Fruit fly (Drosophila melanogaster) whole organism, embryonic: ENCODE measurements around the gene Megf8.

Source experiments
- Atf3 ChIP-seq: fragments of 200-800 bp; sonication (Bioruptor generic); optimal IDR thresholded peaks from 3 replicates; lab custom pipeline; 2016; ENCODE audit warnings: missing biosample characterization, missing genetic modification characterization
- Bgb ChIP-seq: fragments of 200-800 bp; sonication (Bioruptor generic); IDR thresholded peaks from 2 replicates; pipeline ENCODE4 v1.3.6; 2022; ENCODE audit warnings: missing biosample characterization, missing genetic modification characterization; ENCODE audit not compliant: partially characterized antibody
- CG10543 ChIP-seq: fragments of 200-800 bp; sonication (Bioruptor generic); optimal IDR thresholded peaks from 3 replicates; lab custom pipeline; 2017; ENCODE audit warnings: missing biosample characterization, mild to moderate bottlenecking, missing genetic modification characterization, moderate library complexity
- CG10654 ChIP-seq: fragments of 200-800 bp; sonication (Bioruptor generic); optimal IDR thresholded peaks from 2 replicates; lab custom pipeline; 2016; ENCODE audit warnings: missing biosample characterization, missing genetic modification characterization
- CG10979 ChIP-seq: fragments of 200-800 bp; sonication (Bioruptor generic); optimal IDR thresholded peaks from 2 replicates; lab custom pipeline; 2018; ENCODE audit warnings: missing biosample characterization, mild to moderate bottlenecking, missing genetic modification characterization, moderate library complexity
- CG12769 ChIP-seq: fragments of 200-800 bp; sonication (Bioruptor generic); optimal IDR thresholded peaks from 2 replicates; lab custom pipeline; 2019; ENCODE audit warnings: missing biosample characterization, mild to moderate bottlenecking, missing genetic modification characterization, moderate library complexity
- CG14050 ChIP-seq: fragments of 200-800 bp; sonication (Bioruptor generic); IDR thresholded peaks from 3 replicates; pipeline ENCODE4 v1.3.6; 2022; ENCODE audit warnings: missing biosample characterization, missing genetic modification characterization
- CG14860 ChIP-seq: fragments of 200-800 bp; sonication (Bioruptor generic); IDR thresholded peaks from 3 replicates; pipeline ENCODE4 v1.3.6; 2022; ENCODE audit warnings: missing biosample characterization, missing genetic modification characterization; ENCODE audit not compliant: partially characterized antibody
- CG15479 ChIP-seq: fragments of 200-800 bp; sonication (Bioruptor generic); optimal IDR thresholded peaks from 3 replicates; lab custom pipeline; 2019; ENCODE audit warnings: missing biosample characterization, mild to moderate bottlenecking, missing genetic modification characterization, moderate library complexity
- CG16815 ChIP-seq: fragments of 200-800 bp; sonication (Bioruptor generic); optimal IDR thresholded peaks from 3 replicates; lab custom pipeline; 2017; ENCODE audit warnings: missing biosample characterization, mild to moderate bottlenecking, missing genetic modification characterization
- CG17186 ChIP-seq: fragments of 200-800 bp; sonication (Bioruptor generic); optimal IDR thresholded peaks from 3 replicates; lab custom pipeline; 2017; ENCODE audit warnings: missing biosample characterization, missing genetic modification reagents, missing genetic modification characterization
- CG17359 ChIP-seq: fragments of 200-800 bp; sonication (Bioruptor generic); optimal IDR thresholded peaks from 3 replicates; lab custom pipeline; 2018; ENCODE audit warnings: missing biosample characterization, mild to moderate bottlenecking, missing genetic modification characterization, moderate library complexity
- CG17568 ChIP-seq: fragments of 200-800 bp; sonication (Bioruptor generic); optimal IDR thresholded peaks from 2 replicates; lab custom pipeline; 2018; ENCODE audit warnings: missing biosample characterization, mild to moderate bottlenecking, missing genetic modification characterization, moderate library complexity
- CG2199 ChIP-seq: fragments of 200-800 bp; sonication (Bioruptor generic); IDR thresholded peaks from 3 replicates; pipeline ENCODE4 v1.3.6; 2022; ENCODE audit warnings: missing biosample characterization, missing genetic modification characterization
- CG2712 ChIP-seq: fragments of 200-800 bp; optimal IDR thresholded peaks from 3 replicates; lab custom pipeline; 2019; ENCODE audit warnings: missing biosample characterization, mild to moderate bottlenecking, missing genetic modification characterization, moderate library complexity
- CG30020 ChIP-seq: fragments of 200-800 bp; optimal IDR thresholded peaks from 2 replicates; lab custom pipeline; 2019; ENCODE audit warnings: missing biosample characterization, mild to moderate bottlenecking, missing genetic modification characterization, moderate library complexity
- CG31441 ChIP-seq: fragments of 200-800 bp; sonication (Bioruptor generic); IDR thresholded peaks from 2 replicates; pipeline ENCODE4 v1.3.6; 2022; ENCODE audit warnings: missing biosample characterization, missing genetic modification characterization
- CG34376 ChIP-seq: fragments of 200-800 bp; sonication (Bioruptor generic); optimal IDR thresholded peaks from 2 replicates; lab custom pipeline; 2018; ENCODE audit warnings: missing biosample characterization, mild to moderate bottlenecking, missing genetic modification characterization
- CG4854 ChIP-seq: fragments of 200-800 bp; sonication (Bioruptor generic); optimal IDR thresholded peaks from 2 replicates; lab custom pipeline; 2016; ENCODE audit warnings: missing biosample characterization, missing genetic modification characterization, inconsistent platforms
- CG6272 ChIP-seq: fragments of 200-800 bp; sonication (Bioruptor generic); IDR thresholded peaks from 2 replicates; pipeline ENCODE4 v1.3.6; 2022; ENCODE audit warnings: missing biosample characterization, missing genetic modification characterization
- CG6683 ChIP-seq: fragments of 200-800 bp; sonication (Bioruptor generic); optimal IDR thresholded peaks from 2 replicates; lab custom pipeline; 2017; ENCODE audit warnings: missing biosample characterization, mild to moderate bottlenecking, missing genetic modification characterization, missing genetic modification reagents
- CG8089 ChIP-seq: fragments of 200-800 bp; sonication (Bioruptor generic); optimal IDR thresholded peaks from 3 replicates; lab custom pipeline; 2016; ENCODE audit warnings: missing biosample characterization, missing genetic modification characterization
- CTCF ChIP-seq: fragments of 200-800 bp; sonication (Bioruptor generic); optimal IDR thresholded peaks from 2 replicates; lab custom pipeline; 2017; ENCODE audit warnings: missing biosample characterization, mild to moderate bottlenecking, missing genetic modification characterization, moderate library complexity
- CoRest ChIP-seq: fragments of 200-800 bp; sonication (Bioruptor generic); optimal IDR thresholded peaks from 3 replicates; lab custom pipeline; 2018; ENCODE audit warnings: missing biosample characterization, mild to moderate bottlenecking, missing genetic modification characterization, moderate library complexity
- D ChIP-seq, 2 experiments: fragments of 200-800 bp in 1 of 2; fragments of >200 bp in 1 of 2; sonication (Bioruptor generic) in 1 of 2; optimal IDR thresholded peaks; 2 replicates in 1 of 2; 3 replicates in 1 of 2; lab custom pipeline; 2017; ENCODE audit warnings: mild to moderate bottlenecking in 1 of 2, missing biosample characterization in 1 of 2, missing genetic modification characterization in 1 of 2, missing genetic modification reagents in 1 of 2
- E2f2 ChIP-seq: fragments of 200-800 bp; sonication (Bioruptor generic); IDR thresholded peaks from 2 replicates; pipeline ENCODE4 v1.3.6; 2022; ENCODE audit warnings: missing biosample characterization, missing genetic modification characterization
- H15 ChIP-seq: fragments of 200-800 bp; sonication (Bioruptor generic); IDR thresholded peaks from 3 replicates; pipeline ENCODE4 v1.3.6; 2022; ENCODE audit warnings: missing biosample characterization, missing genetic modification characterization
- Hr39 ChIP-seq: fragments of >200 bp; optimal IDR thresholded peaks from 2 replicates; lab custom pipeline; 2017
- Hsf ChIP-seq: fragments of 200-800 bp; sonication (Bioruptor generic); optimal IDR thresholded peaks from 3 replicates; lab custom pipeline; 2016; ENCODE audit warnings: missing biosample characterization, missing genetic modification characterization
- Nf-YC ChIP-seq: fragments of 200-800 bp; optimal IDR thresholded peaks from 3 replicates; lab custom pipeline; 2019; ENCODE audit warnings: missing biosample characterization, mild to moderate bottlenecking, missing genetic modification characterization, moderate library complexity
- Pdp1 ChIP-seq, 2 experiments: fragments of 200-800 bp; sonication (Bioruptor generic); optimal IDR thresholded peaks; 3 replicates each; lab custom pipeline; 2016; ENCODE audit warnings: missing biosample characterization in 2 of 2, missing genetic modification characterization in 2 of 2, mild to moderate bottlenecking in 1 of 2, moderate library complexity in 1 of 2
- Xbp1 ChIP-seq: fragments of 200-800 bp; sonication (Bioruptor generic); optimal IDR thresholded peaks from 3 replicates; lab custom pipeline; 2016; ENCODE audit warnings: missing biosample characterization, mild to moderate bottlenecking, missing genetic modification characterization
- amos ChIP-seq: fragments of 200-800 bp; sonication (Bioruptor generic); IDR thresholded peaks from 2 replicates; pipeline ENCODE4 v1.3.6; 2022; ENCODE audit warnings: missing biosample characterization, missing genetic modification characterization; ENCODE audit not compliant: partially characterized antibody
- bigmax ChIP-seq: fragments of 200-800 bp; sonication (Bioruptor generic); optimal IDR thresholded peaks from 2 replicates; lab custom pipeline; 2018; ENCODE audit warnings: missing biosample characterization, mild to moderate bottlenecking, missing genetic modification characterization
- chinmo ChIP-seq: fragments of 200-800 bp; sonication (Bioruptor generic); IDR thresholded peaks from 4 replicates; pipeline ENCODE4 v1.3.6; 2022; ENCODE audit warnings: missing biosample characterization, missing genetic modification characterization; ENCODE audit not compliant: partially characterized antibody
- chm ChIP-seq: fragments of 200-800 bp; sonication (Bioruptor generic); IDR thresholded peaks from 2 replicates; pipeline ENCODE4 v1.3.6; 2022; ENCODE audit warnings: missing biosample characterization, missing genetic modification characterization
- eyg ChIP-seq: fragments of 200-800 bp; sonication (Bioruptor generic); optimal IDR thresholded peaks from 3 replicates; lab custom pipeline; 2016; ENCODE audit warnings: missing biosample characterization, missing genetic modification characterization
- ham ChIP-seq: fragments of 200-800 bp; sonication (Bioruptor generic); IDR thresholded peaks from 2 replicates; pipeline ENCODE4 v1.3.6; 2022; ENCODE audit warnings: missing biosample characterization, missing genetic modification characterization
- kah ChIP-seq: fragments of 200-800 bp; sonication (Bioruptor generic); optimal IDR thresholded peaks from 2 replicates; lab custom pipeline; 2018; ENCODE audit warnings: missing biosample characterization, mild to moderate bottlenecking, missing genetic modification characterization
- lilli ChIP-seq: fragments of 200-800 bp; sonication (Bioruptor generic); optimal IDR thresholded peaks from 3 replicates; lab custom pipeline; 2016; ENCODE audit warnings: missing biosample characterization, missing genetic modification characterization
- pho ChIP-seq: fragments of 200-800 bp; sonication (Bioruptor generic); optimal IDR thresholded peaks from 2 replicates; lab custom pipeline; 2016; ENCODE audit warnings: missing biosample characterization, missing genetic modification characterization
- row ChIP-seq: fragments of 200-800 bp; sonication (Bioruptor generic); IDR thresholded peaks from 3 replicates; pipeline ENCODE4 v1.3.6; 2022; ENCODE audit warnings: missing biosample characterization, missing genetic modification characterization
- sens ChIP-seq: fragments of 200-800 bp; sonication (Bioruptor generic); peaks from one replicate; lab custom pipeline; 2016; ENCODE audit warnings: missing biosample characterization, missing genetic modification characterization
- sug ChIP-seq: fragments of 200-800 bp; optimal IDR thresholded peaks from 2 replicates; lab custom pipeline; 2019; ENCODE audit warnings: missing biosample characterization, mild to moderate bottlenecking, missing genetic modification characterization, moderate library complexity
- trem ChIP-seq: fragments of 200-800 bp; optimal IDR thresholded peaks from 3 replicates; lab custom pipeline; 2019; ENCODE audit warnings: missing biosample characterization, mild to moderate bottlenecking, missing genetic modification characterization, moderate library complexity
- wor ChIP-seq: fragments of 200-800 bp; sonication (Bioruptor generic); IDR thresholded peaks from 2 replicates; pipeline ENCODE4 v1.3.6; 2022; ENCODE audit warnings: missing biosample characterization, missing genetic modification characterization
- zfh2 ChIP-seq: fragments of 200-800 bp; sonication (Bioruptor generic); optimal IDR thresholded peaks from 2 replicates; lab custom pipeline; 2016; ENCODE audit warnings: missing biosample characterization, missing genetic modification characterization

The Megf8 gene

dm6 chr2L:8012551-8012950 is 30.7 kb upstream of the Megf8 start (continued):
- no peak for TF ChIP-seq CG6683 (GFP tag; lab: Kevin White, UChicago)
- 0 out of 3 replicates have a peak, but pooled peaks have one; percentile 61 for TF ChIP-seq CG2199
- no peak for TF ChIP-seq CG17568 (GFP tag; lab: Kevin White, UChicago)
- TF ChIP-seq Pdp1 (GFP tag; optimal IDR thresholded peaks at IDR 0.05; lab: Kevin White, UChicago): peak in 1 of 2 experiments; percentile 8
- no peak for TF ChIP-seq CG4854 (GFP tag; lab: Kevin White, UChicago)
- TF ChIP-seq chm: 0 out of 2 replicates have a peak, but pooled peaks have one; percentile 31
- TF ChIP-seq CG12769 (tag; lab: Kevin White, UChicago): peak; percentile 1
- TF ChIP-seq wor (GFP tag; lab: Robert Waterston, UW): no peak
- peak; percentile 49 for TF ChIP-seq sens (GFP tag; lab: Kevin White, UChicago)

DNA sequence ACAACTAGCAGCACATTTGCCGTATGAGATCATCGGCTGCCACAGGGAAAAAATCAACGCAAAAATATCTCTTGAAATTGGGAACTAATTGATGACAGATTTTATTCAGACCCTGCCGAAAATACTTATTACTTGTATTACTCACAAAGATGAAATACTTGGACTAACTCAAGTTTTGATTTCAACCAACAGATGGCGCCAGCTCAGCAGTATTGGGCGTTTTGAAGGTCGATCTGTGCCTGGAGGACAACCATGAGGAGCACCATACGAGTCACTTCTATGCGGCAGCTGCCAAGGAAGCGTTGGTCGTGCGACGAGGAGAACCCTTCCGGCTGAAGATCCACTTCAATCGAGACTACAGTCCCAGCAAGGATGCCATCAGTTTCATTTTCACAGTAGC is 18.9 kb upstream of the Megf8 start:
- no peak for TF ChIP-seq CG2712 (tag; lab: Kevin White, UChicago)
- no peak for TF ChIP-seq ham
- no peak for TF ChIP-seq sug (tag; lab: Kevin White, UChicago)
- TF ChIP-seq sens (GFP tag; lab: Kevin White, UChicago): peak; percentile 1
- TF ChIP-seq CG16815 (GFP tag; lab: Kevin White, UChicago): no peak
- 0 out of 3 replicates have a peak, but pooled peaks have one; percentile 50 for TF ChIP-seq CG2199
- peak; percentile 47 for TF ChIP-seq CG10979 (tag; lab: Kevin White, UChicago)
- TF ChIP-seq CTCF: peak; percentile 83
- TF ChIP-seq Hsf (GFP tag; lab: Kevin White, UChicago): no peak
- TF ChIP-seq CG14050: no peak
- TF ChIP-seq kah (GFP tag; lab: Kevin White, UChicago): no peak
- TF ChIP-seq chinmo: 0 out of 4 replicates have a peak, but pooled peaks have one; percentile 1

- TF ChIP-seq CG31441 (no peak), Bgb (GFP tag; lab: Robert Waterston, UW) (peak; percentile 63), Nf-YC (tag; lab: Kevin White, UChicago) (peak; percentile 17), sens (GFP tag; lab: Kevin White, UChicago) (peak; percentile 25), CG8089 (no peak), bigmax (GFP tag; lab: Kevin White, UChicago) (no peak), CG10654 (GFP tag; lab: Kevin White, UChicago) (no peak), CoRest (tag; lab: Kevin White, UChicago) (peak; percentile 9), Hr39 (lab: Kevin White, UChicago) (no peak), amos (peak; percentile 60; the same call in 1 of the 2 replicates), zfh2 (GFP tag; lab: Kevin White, UChicago) (no peak), E2f2 (GFP tag; lab: Robert Waterston, UW) (peak; percentile 68), CG10543 (no peak), Xbp1 (GFP tag; lab: Kevin White, UChicago) (peak; percentile 89), CG15479 (GFP tag; lab: Kevin White, UChicago) (peak; percentile 47), D (optimal IDR thresholded peaks at IDR 0.05; lab: Kevin White, UChicago) (peak; percentile 42), D (GFP tag; optimal IDR thresholded peaks at IDR 0.05; lab: Kevin White, UChicago) (no peak), pho (GFP tag; lab: Kevin White, UChicago) (no peak), CG17186 (GFP tag; lab: Kevin White, UChicago) (peak; percentile 34), CG14860 (GFP tag; lab: Robert Waterston, UW) (no peak; the same call in 2 of the 3 replicates), lilli (GFP tag; lab: Kevin White, UChicago) (no peak), kah (GFP tag; lab: Kevin White, UChicago) (no peak), row (0 out of 3 replicates have a peak, but pooled peaks have one; percentile 14), trem (tag; lab: Kevin White, UChicago) (peak; percentile 47), CG17359 (no peak), eyg (GFP tag; lab: Kevin White, UChicago) (peak; percentile 10), CG6272 (GFP tag; lab: Robert Waterston, UW) (no peak), CG30020 (tag; lab: Kevin White, UChicago) (peak; percentile 1), CG34376 (peak; percentile 26), Atf3 (GFP tag; lab: Kevin White, UChicago) (no peak), H15 (no peak)
Observed at dm6 chr2L:8029160-8029852, 14.0 kb upstream of the Megf8 start, which contains the start of gene baf. baf (plus strand) TSS chr2L:8029462.
